Fruit fly (Drosophila melanogaster) Kc167 (cell line): Measurements from ENCODE around the gene CG13096.

Experiments used
- Myc ChIP-seq: fragments of >200 bp; optimal IDR thresholded peaks from 2 replicates; lab custom pipeline; 2017; ENCODE audit warnings: missing external identifiers
- Sin3A ChIP-seq: fragments of >200 bp; optimal IDR thresholded peaks from 2 replicates; lab custom pipeline; 2018; ENCODE audit warnings: missing external identifiers
- h ChIP-seq: fragments of >200 bp; optimal IDR thresholded peaks from 3 replicates; lab custom pipeline; 2018; ENCODE audit warnings: missing external identifiers
- insv ChIP-seq: fragments of >200 bp; optimal IDR thresholded peaks from 3 replicates; lab custom pipeline; 2018; ENCODE audit warnings: missing external identifiers
- psq ChIP-seq: fragments of >200 bp; optimal IDR thresholded peaks from 2 replicates; lab custom pipeline; 2017; ENCODE audit warnings: missing external identifiers
- ttk ChIP-seq: sonication (Bioruptor generic); optimal IDR thresholded peaks from 2 replicates; lab custom pipeline; 2017; ENCODE audit warnings: missing external identifiers

CG13096 gene

DNA sequence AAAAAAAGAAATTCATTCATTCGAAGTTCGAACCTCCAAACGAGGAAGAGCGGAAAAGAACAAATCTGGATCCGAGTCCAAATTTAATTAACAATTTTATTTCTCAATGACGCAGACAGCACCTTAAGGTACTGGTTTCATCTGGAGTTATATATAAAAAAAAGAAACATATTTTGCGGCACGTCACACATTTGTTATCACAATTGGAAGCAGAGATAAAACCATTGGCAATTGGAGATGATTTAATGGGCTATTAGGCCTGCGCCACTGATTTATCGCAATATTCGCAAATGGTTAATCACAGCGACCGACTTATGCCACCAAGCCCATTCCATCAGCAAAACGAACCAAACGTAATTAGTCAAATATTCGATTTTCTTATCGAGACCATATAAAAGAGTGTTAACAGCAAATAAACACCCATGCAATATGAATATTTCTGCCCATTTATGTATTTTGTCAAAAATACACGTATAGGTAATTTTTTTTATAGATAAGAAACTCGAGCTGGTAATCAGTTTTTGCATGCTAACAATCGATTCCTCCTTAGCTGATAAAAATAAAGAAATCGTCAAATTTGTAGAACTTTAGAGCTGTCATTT, 26.9 kb upstream of the CG13096 start:
- TF ChIP-seq psq (lab: Kevin White, UChicago) (no peak), insv (lab: Kevin White, UChicago) (no peak), Sin3A (lab: Kevin White, UChicago) (no peak), ttk (lab: Kevin White, UChicago) (no peak), h (lab: Kevin White, UChicago) (no peak), Myc (lab: Kevin White, UChicago) (no peak)

- TF ChIP-seq insv (lab: Kevin White, UChicago) (no peak), Myc (lab: Kevin White, UChicago) (no peak), ttk (lab: Kevin White, UChicago) (no peak), h (lab: Kevin White, UChicago) (no peak), Sin3A (lab: Kevin White, UChicago) (no peak), psq (lab: Kevin White, UChicago) (no peak)
Measured at dm6 chr2L:8535394-8536176, 23.9 kb upstream of the CG13096 start.

DNA sequence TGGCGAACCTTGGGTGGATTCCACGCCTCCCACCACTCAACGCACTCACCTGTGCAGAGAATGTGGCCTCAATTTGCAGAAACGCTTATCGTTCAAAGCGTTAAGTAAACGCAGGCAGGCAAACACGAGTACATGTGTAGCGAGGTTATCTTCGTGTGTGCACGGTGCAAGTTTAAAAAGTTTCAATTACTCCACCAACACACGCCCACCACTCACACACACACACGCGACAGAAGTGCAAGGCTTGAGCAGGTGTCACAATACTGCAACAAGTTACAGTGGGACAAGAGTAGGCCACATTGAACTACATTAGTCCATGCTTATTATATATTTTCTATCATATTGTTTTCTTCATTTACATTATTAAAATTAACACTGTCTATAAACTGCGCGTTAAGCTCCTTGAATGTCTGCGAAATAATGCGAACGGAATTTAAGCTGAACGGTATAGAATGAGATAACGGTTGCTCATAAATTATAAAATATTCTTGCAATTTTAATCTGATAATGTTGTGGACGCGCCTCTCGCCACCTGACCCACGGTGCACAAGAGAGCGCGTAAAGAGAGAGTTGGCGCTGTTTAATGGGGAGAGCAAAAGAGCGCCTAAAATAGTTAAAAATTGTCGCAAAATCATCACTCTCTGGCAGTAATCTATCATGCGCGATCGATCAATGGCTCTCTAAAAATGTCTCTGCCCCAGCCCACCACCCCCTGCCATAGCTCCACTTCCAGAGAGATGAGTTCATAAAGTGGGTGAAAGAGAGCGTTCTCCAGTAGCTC, 23.0 kb upstream of the CG13096 start:
- no peak for TF ChIP-seq insv (lab: Kevin White, UChicago)
- no peak for TF ChIP-seq Sin3A (lab: Kevin White, UChicago)
- TF ChIP-seq Myc (lab: Kevin White, UChicago), result no peak
- no peak for TF ChIP-seq psq (lab: Kevin White, UChicago)
- TF ChIP-seq ttk (lab: Kevin White, UChicago), result no peak
- no peak for TF ChIP-seq h (lab: Kevin White, UChicago)

DNA sequence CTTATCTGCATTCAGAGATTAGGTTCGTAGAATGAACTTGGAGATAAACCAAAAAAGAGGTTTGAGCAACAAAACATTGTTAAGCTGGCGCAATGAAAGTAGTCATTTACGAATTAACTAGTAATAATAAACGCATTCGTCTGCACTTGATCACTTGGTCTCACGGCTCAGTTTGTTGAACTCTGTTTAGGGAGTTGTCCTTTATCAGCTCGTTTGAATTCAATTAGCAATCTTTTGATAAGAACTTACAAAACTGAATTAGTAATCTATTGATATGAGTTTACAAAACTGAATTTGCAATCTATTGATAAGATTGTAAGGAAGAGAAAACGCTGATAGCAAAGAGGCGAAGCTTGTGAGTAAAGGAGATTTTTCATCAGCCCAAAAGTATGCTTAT, 22.4 kb upstream of the CG13096 start:
- TF ChIP-seq h (lab: Kevin White, UChicago), result no peak

DNA sequence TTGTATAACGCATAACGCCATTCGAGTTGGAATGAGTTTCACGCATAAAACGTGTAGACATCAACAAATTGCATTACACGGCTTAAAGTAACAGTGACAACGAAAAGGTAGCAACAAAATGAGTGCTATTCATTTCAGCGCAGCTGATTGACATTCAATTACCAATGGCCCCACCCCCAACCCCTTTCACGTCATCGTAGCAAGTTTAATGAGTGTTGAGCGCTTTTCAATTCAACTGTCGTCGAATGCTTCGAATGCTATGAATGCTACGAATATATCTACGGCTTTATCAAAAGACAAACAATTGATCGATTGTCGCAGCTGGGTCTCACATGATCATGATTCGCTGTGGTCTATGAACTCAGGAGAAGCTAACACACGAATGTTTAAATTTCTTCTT, 22.0 kb upstream of the CG13096 start:
- TF ChIP-seq ttk (lab: Kevin White, UChicago), result no peak
- TF ChIP-seq Sin3A (lab: Kevin White, UChicago), result no peak
- no peak for TF ChIP-seq insv (lab: Kevin White, UChicago)
- no peak for TF ChIP-seq Myc (lab: Kevin White, UChicago)
- no peak for TF ChIP-seq h (lab: Kevin White, UChicago)
- no peak for TF ChIP-seq psq (lab: Kevin White, UChicago)

dm6 chr2L:8532790-8533189, 21.1 kb upstream of the CG13096 start:
- TF ChIP-seq Myc (lab: Kevin White, UChicago), result no peak
- TF ChIP-seq psq (lab: Kevin White, UChicago), result no peak
- TF ChIP-seq ttk (lab: Kevin White, UChicago), result no peak
- TF ChIP-seq Sin3A (lab: Kevin White, UChicago), result no peak
- TF ChIP-seq insv (lab: Kevin White, UChicago), result no peak
- no peak for TF ChIP-seq h (lab: Kevin White, UChicago)

- no peak for TF ChIP-seq Myc (lab: Kevin White, UChicago)
- TF ChIP-seq insv (lab: Kevin White, UChicago), result no peak
- TF ChIP-seq psq (lab: Kevin White, UChicago), result no peak
- TF ChIP-seq Sin3A (lab: Kevin White, UChicago), result no peak
- no peak for TF ChIP-seq h (lab: Kevin White, UChicago)
- no peak for TF ChIP-seq ttk (lab: Kevin White, UChicago)
Measured at dm6 chr2L:8530189-8530588, 18.5 kb upstream of the CG13096 start.

DNA sequence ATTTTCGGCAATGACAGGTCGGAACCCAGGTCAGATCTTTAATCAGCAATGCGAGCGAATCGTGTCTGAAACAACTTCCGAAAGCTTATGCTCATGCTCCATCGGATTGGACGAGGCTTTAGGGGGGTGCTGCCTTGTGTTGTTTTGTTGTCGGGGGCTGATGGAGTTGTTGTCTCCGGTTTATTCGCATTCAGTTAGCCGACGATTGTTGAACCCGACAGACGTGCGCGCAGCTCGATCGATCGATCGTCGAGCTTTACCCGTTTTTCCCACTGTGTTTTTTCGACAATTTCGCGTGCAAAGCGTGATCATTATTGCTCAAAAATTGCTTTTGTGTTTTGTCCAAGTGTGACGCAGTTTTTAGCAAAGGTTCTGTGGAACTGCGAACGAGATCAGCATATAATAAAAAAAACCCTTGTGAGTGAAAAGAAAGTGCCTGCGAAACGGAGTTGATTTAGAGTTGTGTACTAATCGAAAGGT, 17.3 kb upstream of the CG13096 start, which contains the start of gene CG17834:
TSS of gene CG17834 (plus strand) at position 191 of the 480 bp plus-strand sequence.
- TF ChIP-seq insv (lab: Kevin White, UChicago) (no peak), Myc (lab: Kevin White, UChicago) (no peak), Sin3A (lab: Kevin White, UChicago) (no peak), ttk (lab: Kevin White, UChicago) (no peak), h (lab: Kevin White, UChicago) (no peak), psq (lab: Kevin White, UChicago) (no peak)

- TF ChIP-seq Sin3A (lab: Kevin White, UChicago) (no peak), h (lab: Kevin White, UChicago) (no peak), ttk (lab: Kevin White, UChicago) (no peak), insv (lab: Kevin White, UChicago) (no peak), psq (lab: Kevin White, UChicago) (no peak), Myc (lab: Kevin White, UChicago) (no peak)
Measured at dm6 chr2L:8528318-8528717, 16.7 kb upstream of the CG13096 start, which contains the start of the genes lmgA and lmgB. Gene lmgA, minus strand, starts transcription at chr2L:8528618. Gene lmgB, minus strand, starts transcription at chr2L:8528618.

DNA sequence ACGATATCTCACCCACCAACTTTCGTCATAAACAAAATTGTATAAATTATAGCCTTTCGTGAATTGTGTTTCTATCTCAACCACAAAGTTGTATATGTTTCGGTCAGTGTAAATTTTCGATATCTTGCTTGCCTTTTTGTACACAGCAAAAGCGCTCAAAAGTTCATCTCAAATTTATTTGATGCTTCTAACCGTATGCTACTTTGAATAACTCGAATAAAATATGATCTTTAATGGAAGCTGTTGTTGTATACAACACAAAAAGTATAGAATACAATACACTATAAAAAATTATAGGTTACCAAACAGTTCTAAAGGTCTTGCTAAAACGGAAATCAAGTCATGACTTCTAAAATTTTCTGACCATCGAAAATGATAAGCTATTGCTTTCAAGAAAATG, 13.3 kb upstream of the CG13096 start:
- TF ChIP-seq ttk (lab: Kevin White, UChicago), result no peak
- TF ChIP-seq h (lab: Kevin White, UChicago), result no peak
- no peak for TF ChIP-seq psq (lab: Kevin White, UChicago)
- TF ChIP-seq insv (lab: Kevin White, UChicago), result no peak
- no peak for TF ChIP-seq Sin3A (lab: Kevin White, UChicago)
- no peak for TF ChIP-seq Myc (lab: Kevin White, UChicago)
